Fruit fly (Drosophila melanogaster): ENCODE measurements around the gene Tango14.

The Tango14 gene

DNA sequence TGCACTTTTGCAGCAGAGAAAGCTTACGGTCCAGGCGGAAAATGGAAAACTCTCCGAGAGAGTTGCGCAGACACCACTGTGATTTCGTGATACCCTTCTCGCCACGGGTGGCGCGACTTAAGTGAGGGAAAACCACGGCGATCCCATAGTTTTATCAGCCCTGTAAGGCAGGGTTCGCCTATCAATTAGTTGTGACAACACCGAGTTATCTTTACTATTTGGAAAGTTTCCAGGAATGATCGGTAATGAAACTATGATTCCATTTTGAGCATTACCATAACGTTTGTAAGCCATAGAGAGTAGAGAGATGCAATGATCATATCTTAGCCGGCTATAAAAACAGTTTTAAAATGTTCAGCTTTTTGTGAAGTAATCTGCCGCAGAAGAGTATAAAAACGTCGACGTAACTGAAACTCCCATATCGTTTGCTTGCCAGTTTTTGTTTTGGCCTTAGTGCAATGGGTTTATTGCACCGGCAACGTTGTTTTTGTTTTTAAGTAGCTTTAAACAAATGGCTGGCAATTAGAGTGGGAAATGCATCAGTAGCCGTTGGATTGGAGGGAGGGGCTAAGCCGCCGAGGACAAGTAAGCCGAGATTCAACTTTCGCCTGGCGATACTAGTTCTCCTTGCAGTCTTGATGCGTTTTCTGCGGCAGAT is 1.7 kb upstream of the Tango14 start:
- TF ChIP-seq CG8478 (optimal IDR thresholded peaks at IDR 0.05) (no peak), CTCF (optimal IDR thresholded peaks at IDR 0.05) (no peak)

DNA sequence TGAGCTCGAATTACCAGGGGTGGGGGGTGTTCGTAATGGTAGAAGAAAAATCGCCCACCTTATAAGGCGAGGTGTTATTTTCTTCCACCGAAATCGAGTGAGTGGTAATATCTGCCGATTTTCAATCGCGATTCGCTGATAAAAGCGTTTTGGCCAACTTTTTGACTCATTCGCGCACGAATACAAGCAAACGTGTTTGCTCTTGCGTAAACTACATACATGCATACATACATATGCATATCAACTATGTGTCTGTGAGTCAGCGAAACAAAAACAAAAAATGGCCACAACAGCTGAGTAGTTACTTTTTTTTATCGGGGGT is 1.1 kb upstream of the Tango14 start:
- no peak for TF ChIP-seq CTCF (optimal IDR thresholded peaks at IDR 0.05)

DNA sequence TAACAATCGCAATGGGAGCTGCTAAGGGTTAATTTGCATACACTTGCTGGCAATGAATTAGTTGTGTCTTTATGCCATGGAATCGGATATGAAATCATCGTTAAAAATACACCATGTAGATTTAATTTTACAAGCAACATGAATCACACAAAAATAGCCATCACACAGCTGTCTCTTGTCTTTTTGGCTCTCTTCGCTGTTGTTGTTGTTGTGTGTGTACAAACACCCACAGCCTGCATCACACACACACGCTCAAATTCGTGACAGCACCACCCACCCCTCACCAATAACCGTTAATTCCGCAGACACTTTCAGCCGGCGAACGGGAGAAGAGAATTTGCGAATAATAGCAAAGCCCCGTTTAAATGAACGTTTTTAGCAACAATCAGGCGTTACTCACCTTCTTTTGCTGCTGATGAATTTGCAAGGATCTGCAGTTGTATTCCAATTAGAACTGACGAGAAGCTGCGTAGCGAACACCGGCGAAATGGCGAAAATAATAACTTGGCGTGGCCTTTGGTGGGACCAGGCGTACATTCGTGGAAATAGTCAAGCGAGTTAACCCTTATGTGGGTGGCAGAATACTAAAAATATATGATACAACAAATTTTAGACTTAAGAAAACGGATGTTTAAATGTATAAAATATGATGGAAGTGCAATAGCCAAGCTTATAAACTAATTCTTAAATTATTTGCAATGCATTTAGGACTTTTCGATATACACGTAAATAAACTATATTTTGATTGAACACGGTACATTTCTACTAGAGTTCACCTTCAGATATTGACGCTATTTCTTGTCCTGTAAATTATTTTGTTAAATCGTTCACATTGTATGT is 562 bp upstream of the Tango14 start, which contains the start of gene capt:
capt (minus strand) TSS at position 584 of the 840 bp plus-strand sequence.
- TF ChIP-seq CTCF (optimal IDR thresholded peaks at IDR 0.05) (no peak), CG8478 (optimal IDR thresholded peaks at IDR 0.05) (no peak)

DNA sequence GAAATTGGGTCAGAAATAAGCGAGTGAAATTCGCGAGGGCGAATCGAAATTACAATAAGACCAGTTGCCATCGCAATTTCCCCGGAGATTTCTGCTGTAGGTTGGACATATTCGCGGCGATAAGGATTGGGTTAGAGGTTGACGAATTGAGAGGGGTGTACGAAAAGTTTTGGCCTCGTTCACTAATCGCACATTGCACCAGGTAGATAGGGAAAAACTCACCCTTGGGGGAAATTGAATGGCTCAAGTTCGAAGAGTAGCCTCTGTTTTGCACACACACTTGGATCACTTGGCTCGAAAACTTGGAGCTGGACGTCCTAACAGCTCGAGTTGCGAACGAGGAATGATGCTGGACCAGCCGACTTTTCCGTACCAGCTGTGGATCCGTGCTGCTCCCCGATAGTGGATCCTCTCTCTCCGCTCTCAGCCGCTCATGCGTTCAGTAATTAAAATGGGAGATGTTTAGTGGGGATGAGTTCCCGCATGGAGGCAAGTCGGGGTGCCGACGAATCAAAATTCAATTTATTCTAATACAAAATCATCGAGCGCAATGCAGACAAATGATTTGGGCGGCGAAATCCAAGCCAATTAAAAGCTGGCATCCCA is 5.2 kb downstream of the Tango14 start, which contains the start of gene CG5080:
CG5080 (minus strand) TSS at position 349 of the 606 bp plus-strand sequence.
- TF ChIP-seq CTCF (optimal IDR thresholded peaks at IDR 0.05) = no peak
- TF ChIP-seq CG8478 (optimal IDR thresholded peaks at IDR 0.05) = no peak

DNA sequence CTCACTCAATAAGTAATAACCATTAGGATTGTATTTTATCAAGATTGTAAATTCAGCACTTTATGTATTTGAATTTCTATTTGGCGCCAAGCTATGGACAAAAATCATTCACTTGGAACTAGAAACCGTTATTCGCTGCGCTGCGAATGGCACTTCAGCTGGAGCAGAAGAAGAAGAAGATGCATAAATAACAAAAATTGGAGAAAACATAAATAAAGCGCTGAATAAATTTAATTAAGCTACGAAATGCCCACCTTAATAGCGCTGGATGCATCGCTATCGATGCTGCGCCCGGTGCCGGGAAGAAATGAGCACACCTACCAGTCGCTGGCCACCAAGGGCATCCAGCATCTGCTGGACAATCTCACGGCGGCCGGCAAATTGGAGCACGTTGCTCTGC is 5.8 kb downstream of the Tango14 start, which contains the start of gene IntS14:
IntS14 (plus strand) TSS at position 150 of the 400 bp plus-strand sequence.
- TF ChIP-seq CTCF (optimal IDR thresholded peaks at IDR 0.05) (no peak), CG8478 (optimal IDR thresholded peaks at IDR 0.05) (no peak)

DNA sequence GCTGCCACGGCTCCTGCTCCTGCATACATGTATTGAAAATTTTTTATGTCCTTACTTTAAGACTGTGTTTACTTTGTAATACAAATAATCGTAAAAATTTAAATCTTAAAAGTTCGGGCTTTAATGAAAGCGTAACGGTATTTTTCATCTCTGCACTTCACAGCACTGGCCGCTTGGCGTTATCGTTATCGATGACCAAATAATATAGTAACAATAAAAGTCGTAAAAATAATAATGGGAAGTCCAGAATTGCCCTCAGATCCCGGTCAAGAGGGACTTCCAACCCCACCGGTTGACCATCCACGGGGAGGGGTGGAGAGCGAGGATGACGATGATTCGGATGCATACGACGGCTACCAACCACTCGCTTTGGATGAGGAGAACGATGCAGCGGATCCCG is 7.9 kb downstream of the Tango14 start, which contains the start of gene CG14341:
CG14341 (plus strand) TSS at position 181 of the 400 bp plus-strand sequence.
- TF ChIP-seq CTCF (optimal IDR thresholded peaks at IDR 0.05) (no peak), CG8478 (optimal IDR thresholded peaks at IDR 0.05) (no peak)

DNA sequence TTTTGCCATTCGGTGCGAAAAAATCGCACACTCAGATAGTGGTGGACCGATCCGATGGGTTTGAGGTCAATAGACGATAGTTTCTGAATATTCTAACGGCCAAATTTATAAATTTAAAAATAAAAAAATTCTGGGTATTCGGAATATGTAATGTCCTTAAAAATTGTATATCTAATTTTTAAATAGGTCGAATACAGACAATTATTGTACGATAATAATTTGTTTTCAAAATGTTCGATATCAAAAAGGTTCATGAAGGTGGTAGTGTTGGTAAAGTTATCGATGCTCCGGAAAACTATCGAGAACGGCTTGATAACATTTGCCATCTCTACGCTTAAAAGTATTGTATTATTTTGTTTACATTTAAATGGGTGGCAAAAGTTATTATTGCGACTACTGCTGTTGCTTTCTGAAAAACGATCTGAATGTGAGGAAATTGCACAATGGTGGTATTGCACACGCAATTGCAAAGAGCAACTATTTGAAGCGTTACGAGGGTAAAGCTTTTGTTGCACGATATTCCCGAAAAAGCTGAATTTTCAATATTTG is 11.5 kb downstream of the Tango14 start, which contains the start of the genes CG31922 and Plap:
CG31922 (plus strand) TSS at position 315 of the 549 bp plus-strand sequence.
Plap (minus strand) TSS at position 499 of the 549 bp plus-strand sequence.
- TF ChIP-seq CG8478 (optimal IDR thresholded peaks at IDR 0.05) (no peak), CTCF (optimal IDR thresholded peaks at IDR 0.05) (no peak)

DNA sequence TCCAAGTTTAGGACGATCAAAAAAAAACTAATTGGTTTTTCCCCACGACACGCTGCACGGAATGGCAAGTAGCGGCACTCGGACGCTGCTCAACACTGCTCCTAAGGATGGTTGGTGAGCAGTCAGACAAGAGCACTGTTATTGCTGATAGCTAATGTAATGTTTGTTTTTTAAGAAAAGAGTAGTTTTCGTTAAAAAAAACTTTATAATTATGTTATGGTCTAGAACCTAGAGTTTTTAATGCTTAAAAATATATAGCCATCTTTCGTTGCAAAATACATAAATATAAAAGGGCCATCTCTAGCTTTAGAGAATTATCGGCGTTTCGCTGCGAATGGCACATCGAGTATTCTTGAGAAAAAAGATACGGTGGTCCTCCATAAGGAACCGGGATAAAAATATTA is 14.2 kb downstream of the Tango14 start, which contains the start of the genes Charon and CG4887:
Charon (minus strand) TSS at position 102 of the 404 bp plus-strand sequence.
CG4887 (plus strand) TSS at position 306 of the 404 bp plus-strand sequence.
- TF ChIP-seq CTCF (optimal IDR thresholded peaks at IDR 0.05) (no peak), CG8478 (optimal IDR thresholded peaks at IDR 0.05) (no peak)

DNA sequence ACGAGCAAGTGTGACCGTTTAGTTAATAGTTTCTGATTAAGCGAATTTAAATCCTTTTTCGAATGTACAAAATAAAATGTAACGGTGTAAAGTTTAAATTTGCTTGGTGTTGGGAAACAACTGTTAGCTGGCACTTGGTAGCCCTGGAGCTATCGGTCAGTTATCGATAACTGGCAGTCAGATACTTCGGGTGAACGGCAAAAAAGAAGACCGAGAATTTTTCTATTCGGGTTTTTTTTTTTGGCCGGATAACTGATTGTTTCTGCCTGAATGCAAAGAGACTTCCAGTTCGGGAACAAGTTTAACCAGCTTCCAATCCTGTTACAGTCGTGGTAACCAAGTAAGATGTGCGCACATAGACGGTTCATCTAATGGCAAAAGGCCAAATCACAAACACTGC is 19.1 kb downstream of the Tango14 start, which contains the start of gene CG4896:
CG4896 (plus strand) TSS at position 169 of the 400 bp plus-strand sequence.
- TF ChIP-seq CG8478 (optimal IDR thresholded peaks at IDR 0.05) (no peak), CTCF (optimal IDR thresholded peaks at IDR 0.05) (no peak)

DNA sequence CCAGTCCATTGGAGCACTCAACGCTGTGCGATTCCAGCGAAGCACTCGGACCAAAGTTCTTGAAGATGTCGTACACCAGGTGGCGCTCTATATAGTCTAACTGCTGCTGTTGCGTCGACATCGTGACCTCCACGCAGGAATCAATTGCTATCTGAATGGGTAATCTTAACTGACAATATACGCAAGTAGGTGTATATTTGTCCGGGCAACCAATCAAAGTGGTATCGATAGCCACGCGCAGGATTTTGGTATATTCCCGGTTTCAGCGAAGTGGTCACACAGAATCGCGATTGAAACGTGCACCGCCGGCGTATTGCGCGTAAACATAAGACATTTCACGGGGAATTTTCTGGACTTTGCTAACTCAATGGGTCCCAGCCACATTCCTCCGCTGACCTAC is 25.3 kb downstream of the Tango14 start, which contains the start of the genes CG5126 and Tgt:
CG5126 (minus strand) TSS at position 222 of the 400 bp plus-strand sequence.
Tgt (plus strand) TSS at position 267 of the 400 bp plus-strand sequence.
- TF ChIP-seq CTCF (optimal IDR thresholded peaks at IDR 0.05) (peak; percentile 68 to 83), CG8478 (optimal IDR thresholded peaks at IDR 0.05) (no peak)

DNA sequence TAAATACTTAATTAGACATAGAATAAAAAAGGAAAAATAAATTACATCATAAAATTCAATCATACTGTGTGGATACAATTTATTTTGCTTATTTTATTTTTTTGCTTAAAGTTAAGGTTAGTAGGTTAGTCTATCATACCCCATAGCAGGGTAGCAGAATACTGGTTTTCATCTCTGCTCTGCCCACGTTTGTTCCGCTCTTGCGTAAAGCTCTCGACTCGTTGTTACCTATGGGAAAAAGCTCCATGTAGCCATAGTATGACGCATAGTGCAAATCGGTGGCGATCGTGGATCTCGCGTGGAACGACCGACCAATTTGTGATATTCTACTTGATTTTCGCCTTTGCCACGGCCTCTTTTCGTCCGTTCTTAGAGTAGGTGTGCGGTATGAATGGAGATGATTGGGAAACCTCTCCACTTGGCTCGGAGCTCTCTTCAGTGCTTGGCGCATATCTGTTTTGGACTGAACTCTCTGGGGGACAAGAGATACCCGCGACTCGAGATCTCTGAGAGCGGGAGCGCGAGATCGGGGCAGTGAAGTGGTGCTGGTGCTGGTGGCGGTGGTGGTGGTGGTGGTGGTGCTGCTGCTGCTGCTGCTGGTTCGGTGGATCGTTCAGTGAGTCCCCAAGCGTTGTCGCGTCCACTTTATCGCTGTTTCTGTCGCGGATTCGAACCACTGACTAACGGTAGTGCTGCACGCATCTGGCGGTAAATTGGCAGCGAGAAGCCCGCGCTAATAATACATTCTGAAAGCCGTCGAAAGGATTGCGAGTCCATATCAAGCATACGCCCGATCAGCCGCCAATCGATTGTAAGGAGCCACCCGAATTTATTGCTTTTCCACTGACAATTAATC is 27.4 kb downstream of the Tango14 start, which contains the start of gene CG5001:
CG5001 (plus strand) TSS at position 116 of the 856 bp plus-strand sequence.
- no peak for TF ChIP-seq CTCF (optimal IDR thresholded peaks at IDR 0.05)
- no peak for TF ChIP-seq CG8478 (optimal IDR thresholded peaks at IDR 0.05)

DNA sequence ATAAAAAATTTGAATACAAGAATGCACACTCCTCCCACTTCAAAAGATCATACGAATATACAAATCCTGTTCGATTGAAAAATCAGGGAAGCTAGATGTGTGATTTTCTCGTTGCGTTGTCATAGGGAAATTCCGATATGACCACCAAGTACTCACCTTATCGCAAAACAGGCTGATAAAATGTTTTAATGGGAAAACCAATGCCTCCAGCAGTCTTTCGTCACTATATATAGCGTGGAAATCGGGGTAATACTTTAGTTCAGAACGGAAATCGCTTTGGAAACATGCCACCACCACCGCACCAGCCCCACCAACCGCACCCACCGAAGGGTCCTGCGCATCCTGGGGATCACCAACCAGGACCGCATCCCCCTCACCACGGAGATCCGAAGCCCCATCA is 40.7 kb downstream of the Tango14 start, which contains the start of the genes CG5139 and CG43348:
CG5139 (minus strand) TSS at position 101 of the 400 bp plus-strand sequence.
CG43348 (plus strand) TSS at position 247 of the 400 bp plus-strand sequence.
- TF ChIP-seq CG8478 (optimal IDR thresholded peaks at IDR 0.05) (no peak), CTCF (optimal IDR thresholded peaks at IDR 0.05) (no peak)

Data from S2 (cell line).